Worm (Caenorhabditis elegans) whole organism, L4/young adult: Measurements from ENCODE around the gene clec-189.

Experiments
- W03F9.2 ChIP-seq: fragments of 150-350 bp; optimal IDR thresholded peaks from 2 replicates; lab custom pipeline; 2014; ENCODE audit warnings: missing biosample characterization, missing genetic modification characterization
- him-1 ChIP-seq: sonication (generic microtip); optimal IDR thresholded peaks from 2 replicates; lab custom pipeline; 2016; ENCODE audit warnings: missing genotype, missing genetic modification reagents, missing genetic modification characterization, missing compliant biosample characterization

DNA sequence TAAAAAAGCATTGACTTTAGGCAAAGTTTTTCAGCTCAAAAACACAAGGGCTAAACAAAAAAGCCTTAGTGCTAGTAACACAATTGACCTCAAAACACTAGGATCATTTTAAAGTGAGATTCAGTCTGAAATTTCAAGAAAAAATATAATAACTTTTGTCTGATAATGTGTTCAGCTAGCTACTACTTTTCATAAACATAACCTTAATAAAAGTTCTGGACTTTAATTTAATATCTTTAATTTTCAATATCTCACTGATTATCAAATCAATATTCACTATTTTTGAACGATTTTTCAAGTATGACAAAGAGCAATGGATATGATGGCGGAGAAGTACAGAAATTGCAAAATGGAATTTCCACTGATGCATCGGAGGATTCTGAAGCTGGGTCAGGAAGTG is 6.3 kb upstream of the clec-189 start, which contains the start of gene M199.135:
- TF ChIP-seq W03F9.2 (no peak), him-1 (tag; lab: Kevin White, UChicago) (no peak)
